Fruit fly (Drosophila melanogaster): ENCODE data around the gene CG33268.

CG33268 gene

DNA sequence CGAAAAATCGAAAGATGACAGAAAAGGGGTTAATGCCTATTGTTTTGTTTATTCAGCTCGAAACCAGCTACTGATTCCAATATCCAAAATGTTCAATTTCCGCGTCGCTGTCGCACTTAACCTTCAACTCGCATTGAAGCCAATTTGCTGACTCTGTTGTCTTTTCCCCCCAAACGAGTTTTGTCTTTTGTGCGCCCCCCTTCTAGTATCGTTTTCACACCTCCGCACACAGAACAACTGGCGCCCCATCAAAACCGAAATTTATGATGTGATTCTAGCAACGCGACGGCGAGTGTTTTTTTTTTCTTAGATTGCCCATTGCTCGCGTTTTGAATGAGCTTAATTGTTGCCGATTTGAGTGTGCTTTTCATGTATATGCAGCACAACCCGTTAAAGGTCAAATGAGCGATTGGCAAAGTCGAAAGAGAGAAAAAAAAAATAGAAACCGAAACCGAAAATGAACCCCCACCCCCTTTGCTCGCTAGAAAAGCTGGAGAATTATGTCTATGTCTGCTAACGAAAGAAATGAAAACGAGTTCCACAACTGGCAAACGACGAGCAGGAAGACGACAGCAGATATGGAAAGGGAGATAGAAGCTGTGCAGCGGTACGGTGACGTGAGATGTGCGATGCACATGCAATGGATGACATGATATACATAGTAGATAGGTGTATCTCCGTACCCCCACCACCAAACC lies 40.5 kb downstream of the CG33268 start:
- TF ChIP-seq br (GFP tag; optimal IDR thresholded peaks at IDR 0.05) (no peak), sage (GFP tag; optimal IDR thresholded peaks at IDR 0.05) (no peak), h (GFP tag; optimal IDR thresholded peaks at IDR 0.05) (no peak), psq (GFP tag; optimal IDR thresholded peaks at IDR 0.05) (no peak), dsf (GFP tag; optimal IDR thresholded peaks at IDR 0.05; ENCODE audit: borderline replicate concordance) (no peak), CrebA (GFP tag; optimal IDR thresholded peaks at IDR 0.05; ENCODE audit: borderline replicate concordance) (no peak), usp (GFP tag; optimal IDR thresholded peaks at IDR 0.05) (no peak)

DNA sequence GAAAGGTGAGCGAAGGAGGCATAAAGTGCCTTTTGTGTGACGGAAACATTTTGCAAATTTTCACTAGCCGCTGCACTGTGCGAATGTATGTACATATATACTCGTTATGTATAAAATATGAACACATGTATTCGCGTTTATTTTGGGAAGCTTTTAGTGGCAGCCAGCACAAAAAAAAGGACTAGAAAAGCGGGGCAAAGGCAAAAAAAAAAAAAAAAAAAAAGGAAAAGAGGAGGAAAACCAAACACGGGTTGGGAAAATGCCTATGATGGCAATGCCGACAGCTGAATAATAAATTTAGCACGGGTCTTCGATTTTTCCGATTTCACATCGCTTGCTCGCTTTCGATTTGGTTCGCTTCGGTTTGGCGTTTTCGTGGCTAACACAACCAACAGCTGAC lies 41.6 kb downstream of the CG33268 start:
- TF ChIP-seq ey (GFP tag; optimal IDR thresholded peaks at IDR 0.05) = no peak
- no peak for TF ChIP-seq Sp1 (GFP tag; optimal IDR thresholded peaks at IDR 0.05)

DNA sequence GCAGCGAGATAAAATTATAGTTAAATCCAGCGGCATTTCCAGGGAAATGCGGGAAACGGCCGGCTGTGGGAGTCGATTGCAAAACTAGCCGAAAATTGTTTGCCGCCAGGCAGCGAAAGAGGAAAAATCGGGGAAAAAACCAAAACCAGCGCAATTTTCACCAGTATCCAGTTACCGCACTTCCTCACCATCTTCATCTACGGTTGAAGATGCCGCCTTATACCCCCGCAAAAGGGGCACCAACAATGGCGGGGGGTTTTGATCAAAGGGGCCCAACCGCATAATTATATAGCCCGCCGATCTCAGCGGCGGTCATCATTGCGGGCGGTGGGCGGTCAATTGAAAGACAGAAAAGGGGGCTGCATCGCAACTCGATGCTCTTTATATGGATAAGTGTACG lies 43.0 kb downstream of the CG33268 start:
- no peak for TF ChIP-seq CG32264 (GFP tag; optimal IDR thresholded peaks at IDR 0.05)
- TF ChIP-seq sv (GFP tag; optimal IDR thresholded peaks at IDR 0.05) = no peak
- no peak for TF ChIP-seq pan (optimal IDR thresholded peaks at IDR 0.05)
- no peak for TF ChIP-seq CG9705 (GFP tag; optimal IDR thresholded peaks at IDR 0.05)
- no peak for TF ChIP-seq br (GFP tag; optimal IDR thresholded peaks at IDR 0.05)
- no peak for TF ChIP-seq fru (GFP tag; optimal IDR thresholded peaks at IDR 0.05)
- no peak for TF ChIP-seq Abd-B (GFP tag; optimal IDR thresholded peaks at IDR 0.05)
- TF ChIP-seq Myc (optimal IDR thresholded peaks at IDR 0.05) = no peak
- no peak for TF ChIP-seq sage (GFP tag; optimal IDR thresholded peaks at IDR 0.05)
- TF ChIP-seq CrebA (GFP tag; optimal IDR thresholded peaks at IDR 0.05; ENCODE audit: borderline replicate concordance) = no peak

DNA sequence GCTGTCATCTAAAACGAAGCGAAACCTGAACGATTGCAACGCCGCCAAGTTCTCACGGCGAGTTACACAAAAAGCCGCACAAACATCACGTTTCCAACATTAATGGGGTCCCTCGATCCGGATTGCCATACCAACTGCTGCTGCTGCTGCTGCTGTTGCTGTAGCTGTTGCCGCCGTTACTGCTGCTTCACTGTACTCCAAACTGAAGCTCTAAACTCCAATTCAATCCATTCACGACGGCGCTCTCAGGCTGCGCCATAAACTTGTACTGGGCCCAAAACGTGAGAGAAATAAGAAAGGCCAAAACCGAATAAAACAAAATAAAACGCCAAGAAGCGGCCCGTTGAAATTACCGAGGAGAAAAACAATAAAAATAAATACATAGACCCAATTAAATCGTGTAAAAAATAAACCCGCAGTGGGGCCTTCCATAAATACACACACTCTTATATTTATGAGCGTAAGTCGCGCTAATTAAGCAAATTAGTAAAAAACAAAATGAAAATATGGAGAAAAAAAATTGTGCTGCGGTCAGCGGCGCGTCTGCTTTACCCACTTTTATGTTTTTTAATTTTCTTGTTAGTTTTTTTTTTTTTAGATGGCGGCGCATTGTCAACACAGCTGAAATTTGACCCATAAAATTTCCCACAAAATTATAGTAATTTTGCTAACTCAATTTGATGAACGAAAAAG lies 43.6 kb downstream of the CG33268 start:
- TF ChIP-seq dsf (GFP tag; optimal IDR thresholded peaks at IDR 0.05; ENCODE audit: borderline replicate concordance) = no peak

DNA sequence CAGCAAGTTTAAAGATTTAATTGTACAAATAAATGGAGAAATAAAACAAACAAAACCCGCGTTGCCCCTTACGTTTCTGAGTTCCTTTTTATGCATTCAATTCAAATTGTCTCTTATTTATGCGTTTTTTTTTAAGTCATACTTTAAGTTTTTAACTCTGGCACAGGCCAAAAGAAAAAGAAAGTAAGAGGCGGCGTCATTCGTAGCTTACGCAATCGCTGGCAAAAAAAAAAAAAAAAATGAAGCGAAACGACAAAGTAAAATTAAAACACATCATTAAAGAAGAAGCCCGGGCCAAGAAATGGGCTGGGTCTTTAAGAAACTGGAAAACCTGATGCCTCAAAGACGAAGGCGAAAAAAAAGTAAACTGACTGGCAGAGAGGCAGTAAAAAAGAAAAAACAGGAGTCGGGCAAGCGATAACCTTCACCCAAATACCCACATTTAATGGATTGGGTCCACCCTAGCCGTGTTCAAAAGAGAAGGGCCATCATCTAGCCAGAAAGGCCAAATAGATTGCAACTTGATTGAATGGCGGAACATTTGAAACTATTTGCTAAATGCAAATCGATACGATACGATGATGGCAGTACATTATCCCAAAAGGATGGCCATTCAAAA lies 47.2 kb downstream of the CG33268 start:
- TF ChIP-seq Mio (GFP tag; optimal IDR thresholded peaks at IDR 0.05) (no peak), N (GFP tag; optimal IDR thresholded peaks at IDR 0.05) (no peak), Hnf4 (GFP tag; optimal IDR thresholded peaks at IDR 0.05) (no peak), CrebA (GFP tag; optimal IDR thresholded peaks at IDR 0.05; ENCODE audit: borderline replicate concordance) (no peak), Abd-B (GFP tag; optimal IDR thresholded peaks at IDR 0.05) (no peak), HLH106 (tag; optimal IDR thresholded peaks at IDR 0.05) (no peak), br (GFP tag; optimal IDR thresholded peaks at IDR 0.05) (no peak), Rel (GFP tag; optimal IDR thresholded peaks at IDR 0.05) (no peak), Rel (tag; optimal IDR thresholded peaks at IDR 0.05) (no peak), woc (GFP tag; optimal IDR thresholded peaks at IDR 0.05) (no peak), Hr83 (GFP tag; optimal IDR thresholded peaks at IDR 0.05; ENCODE audit: poor library complexity, severe bottlenecking) (no peak), OdsH (GFP tag; optimal IDR thresholded peaks at IDR 0.05) (no peak), lola (GFP tag; optimal IDR thresholded peaks at IDR 0.05) (no peak), Hr78 (GFP tag; optimal IDR thresholded peaks at IDR 0.05) (no peak), tai (GFP tag; optimal IDR thresholded peaks at IDR 0.05) (no peak), brk (GFP tag; optimal IDR thresholded peaks at IDR 0.05) (no peak), sv (GFP tag; optimal IDR thresholded peaks at IDR 0.05) (no peak)

DNA sequence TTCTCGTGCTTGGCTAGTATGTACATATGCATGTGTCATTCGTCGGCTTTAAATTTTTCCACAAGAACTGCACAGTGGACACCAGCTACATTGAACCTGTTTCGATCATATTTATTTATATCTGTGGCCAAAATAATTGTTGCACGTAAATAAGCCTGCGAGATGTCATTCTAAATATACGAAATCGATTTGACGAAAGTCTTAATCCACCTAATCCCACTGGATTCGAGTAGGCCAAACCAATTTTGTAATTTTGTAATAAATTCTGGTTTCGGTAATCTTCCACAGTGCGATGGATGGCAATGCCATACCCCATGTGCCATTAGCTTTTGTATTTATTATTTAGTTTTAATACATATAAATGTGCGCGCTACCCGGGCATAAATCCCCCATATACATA lies 48.1 kb downstream of the CG33268 start:
- TF ChIP-seq foxo (GFP tag; optimal IDR thresholded peaks at IDR 0.05) (no peak), usp (GFP tag; optimal IDR thresholded peaks at IDR 0.05) (no peak), dsf (GFP tag; optimal IDR thresholded peaks at IDR 0.05; ENCODE audit: borderline replicate concordance) (no peak), Myc (optimal IDR thresholded peaks at IDR 0.05) (no peak), CG32264 (GFP tag; optimal IDR thresholded peaks at IDR 0.05) (no peak), woc (GFP tag; optimal IDR thresholded peaks at IDR 0.05) (no peak), sv (GFP tag; optimal IDR thresholded peaks at IDR 0.05) (no peak), dmrt93B (GFP tag; optimal IDR thresholded peaks at IDR 0.05) (no peak), ey (GFP tag; optimal IDR thresholded peaks at IDR 0.05) (no peak), Jra (GFP tag; optimal IDR thresholded peaks at IDR 0.05) (no peak)

Measured in whole organism, wandering third instar larva.